Worm (Caenorhabditis elegans): ENCODE data around the gene Y48A6C.4.

The Y48A6C.4 gene

DNA sequence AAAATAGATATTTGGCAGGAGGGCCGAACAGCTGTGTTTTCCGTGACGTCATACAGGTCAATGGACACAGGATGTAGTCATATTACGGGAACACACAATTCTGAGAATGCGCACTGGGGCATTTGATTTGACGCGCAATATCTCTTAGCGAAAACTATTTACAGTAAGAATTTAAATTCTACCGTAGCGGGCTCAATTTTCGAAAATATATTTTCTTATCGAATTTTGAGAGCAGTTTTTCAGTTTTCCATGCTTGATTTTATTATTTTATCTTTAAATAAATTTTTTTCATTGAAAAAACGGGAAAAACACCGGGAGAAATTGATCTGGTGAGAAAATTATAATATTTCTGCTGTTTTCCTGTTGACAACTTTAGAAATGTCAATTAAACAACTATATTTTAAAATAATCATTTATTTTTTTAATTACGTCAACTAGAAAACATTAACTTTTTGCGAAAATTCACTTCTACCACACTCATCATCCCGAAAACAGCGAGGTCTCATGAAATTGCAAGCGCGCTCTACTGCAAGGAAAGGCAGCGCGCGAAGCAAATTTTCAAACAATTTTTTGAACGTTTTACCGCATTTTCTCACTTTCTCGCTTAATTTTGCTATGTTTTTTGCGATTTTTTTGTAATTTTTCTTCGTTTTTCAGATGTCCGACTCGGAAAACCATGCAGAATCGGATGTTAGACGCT, 22.3 kb downstream of the Y48A6C.4 start, which contains the start of the genes Y47D3A.1 and pola-1 (continued):
- TF ChIP-seq lin-39 (tag; optimal IDR thresholded peaks at IDR 0.05) (no peak), mdl-1 (tag; optimal IDR thresholded peaks at IDR 0.05) (no peak), unc-39 (tag; optimal IDR thresholded peaks at IDR 0.05) (no peak), nhr-25 (tag; optimal IDR thresholded peaks at IDR 0.05) (peak; percentile 69), nhr-10 (tag; optimal IDR thresholded peaks at IDR 0.05) (no peak), nhr-12 (tag; optimal IDR thresholded peaks at IDR 0.05) (no peak), sem-4 (tag; optimal IDR thresholded peaks at IDR 0.05) (peak; percentile 18), ama-1 (optimal IDR thresholded peaks at IDR 0.05) (no peak), mab-5 (tag; optimal IDR thresholded peaks at IDR 0.05) (no peak), peb-1 (tag; optimal IDR thresholded peaks at IDR 0.05) (no peak), nhr-77 (tag; optimal IDR thresholded peaks at IDR 0.05) (no peak), elt-3 (tag; optimal IDR thresholded peaks at IDR 0.05) (no peak), lsy-2 (tag; optimal IDR thresholded peaks at IDR 0.05) (peak; percentile 48 to 88)

DNA sequence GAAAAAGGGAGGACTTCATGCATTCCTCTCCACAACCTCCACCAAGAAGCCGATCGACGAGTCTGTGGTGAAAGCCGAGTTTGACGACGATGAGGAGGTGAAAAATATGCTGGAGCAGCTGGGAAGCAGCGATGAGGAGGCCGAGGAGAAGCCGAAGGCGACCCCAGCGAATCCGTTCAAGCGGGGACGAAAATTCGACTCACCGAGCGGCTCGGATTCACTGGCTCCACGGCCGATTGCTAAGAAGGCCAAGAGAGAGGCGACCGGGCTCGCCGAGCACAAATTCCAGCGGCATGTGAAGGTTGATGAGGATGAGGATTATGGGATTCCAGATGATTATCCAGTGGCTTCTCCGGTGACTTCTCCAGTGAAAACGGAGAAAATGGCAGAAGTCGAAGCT, 23.3 kb downstream of the Y48A6C.4 start:
- no peak for TF ChIP-seq F13H6.1 (tag; optimal IDR thresholded peaks at IDR 0.05)
- no peak for TF ChIP-seq mbf-1 (tag; optimal IDR thresholded peaks at IDR 0.05)
- TF ChIP-seq nhr-12 (tag; optimal IDR thresholded peaks at IDR 0.05) = no peak
- TF ChIP-seq mdl-1 (tag; optimal IDR thresholded peaks at IDR 0.05) = no peak
- TF ChIP-seq nhr-23 (tag; optimal IDR thresholded peaks at IDR 0.05) = no peak
- TF ChIP-seq nhr-21 (tag; optimal IDR thresholded peaks at IDR 0.05) = no peak
- no peak for TF ChIP-seq gmeb-1 (tag; optimal IDR thresholded peaks at IDR 0.05)
- no peak for TF ChIP-seq ztf-1 (GFP tag; conservative IDR thresholded peaks at IDR 0.05)
- no peak for TF ChIP-seq unc-62 (GFP tag; optimal IDR thresholded peaks at IDR 0.05)
- no peak for TF ChIP-seq lsy-2 (tag; optimal IDR thresholded peaks at IDR 0.05)
- no peak for TF ChIP-seq zag-1 (tag; optimal IDR thresholded peaks at IDR 0.05)
- no peak for TF ChIP-seq nhr-25 (tag; optimal IDR thresholded peaks at IDR 0.05)

ce11 chrIII:11149254-11149876, 29.8 kb downstream of the Y48A6C.4 start:
- TF ChIP-seq zag-1 (tag; optimal IDR thresholded peaks at IDR 0.05) = no peak
- no peak for TF ChIP-seq nhr-6 (tag; optimal IDR thresholded peaks at IDR 0.05)
- TF ChIP-seq lin-39 (tag; optimal IDR thresholded peaks at IDR 0.05) = no peak
- no peak for TF ChIP-seq alr-1 (tag; optimal IDR thresholded peaks at IDR 0.05)

DNA sequence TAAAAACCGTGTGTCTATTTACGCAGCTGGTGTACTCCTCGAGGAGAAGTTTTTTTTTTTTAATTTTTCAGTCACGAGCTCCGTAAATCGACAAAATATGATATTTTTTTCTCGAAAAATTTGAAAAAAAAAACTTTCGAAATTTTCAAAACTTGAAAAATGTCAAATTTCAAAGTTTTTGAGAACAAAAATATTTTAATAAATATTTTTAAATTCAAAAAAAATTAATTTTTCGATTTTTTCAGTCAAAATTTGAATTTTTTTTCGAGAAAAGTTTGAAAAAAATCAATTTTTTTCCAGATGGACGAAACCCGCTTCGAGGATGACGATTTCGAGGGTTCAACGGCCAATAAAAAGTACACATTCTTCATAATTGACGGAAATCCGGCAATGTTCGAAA, 34.9 kb downstream of the Y48A6C.4 start, which contains the start of gene cku-70:
cku-70 (plus strand) TSS at position 301 of the 400 bp plus-strand sequence.
- TF ChIP-seq nhr-10 (tag; optimal IDR thresholded peaks at IDR 0.05) (no peak), nhr-77 (tag; optimal IDR thresholded peaks at IDR 0.05) (no peak), sma-9 (GFP tag; optimal IDR thresholded peaks at IDR 0.05) (no peak), sma-9 (tag; optimal IDR thresholded peaks at IDR 0.05) (no peak), mbf-1 (tag; optimal IDR thresholded peaks at IDR 0.05) (no peak), nhr-12 (tag; optimal IDR thresholded peaks at IDR 0.05) (no peak), peb-1 (tag; optimal IDR thresholded peaks at IDR 0.05) (no peak), elt-3 (tag; optimal IDR thresholded peaks at IDR 0.05) (no peak), F13H6.1 (tag; optimal IDR thresholded peaks at IDR 0.05) (no peak), aly-2 (tag; optimal IDR thresholded peaks at IDR 0.05) (no peak), nhr-21 (tag; optimal IDR thresholded peaks at IDR 0.05) (no peak), nhr-23 (tag; optimal IDR thresholded peaks at IDR 0.05) (no peak), nhr-6 (tag; optimal IDR thresholded peaks at IDR 0.05) (no peak), egl-27 (tag; optimal IDR thresholded peaks at IDR 0.05) (no peak), nhr-129 (tag; optimal IDR thresholded peaks at IDR 0.05) (no peak)

DNA sequence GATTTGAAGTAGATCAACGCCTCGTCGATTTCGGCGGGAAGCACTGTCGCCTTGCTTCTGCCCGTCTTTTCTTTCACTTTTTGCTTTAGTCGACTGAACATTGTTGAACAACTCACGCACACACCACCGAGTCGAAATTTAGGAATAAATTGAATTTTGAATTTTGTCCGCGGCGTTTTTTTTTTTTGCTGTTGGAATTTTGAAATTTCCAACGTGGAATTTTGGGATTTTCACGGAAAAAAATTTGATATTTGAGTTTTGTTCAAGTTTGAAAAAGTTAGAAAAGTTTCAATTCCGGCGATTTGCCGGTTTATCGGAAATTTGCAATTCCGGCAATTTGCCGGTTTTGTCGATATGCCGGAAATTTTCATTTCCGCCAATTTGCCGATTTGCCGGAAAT, 37.5 kb downstream of the Y48A6C.4 start, which contains the start of gene Y47D3A.31:
Y47D3A.31 (minus strand) TSS at position 101 of the 400 bp plus-strand sequence.
- no peak for TF ChIP-seq nhr-21 (tag; optimal IDR thresholded peaks at IDR 0.05)
- no peak for TF ChIP-seq gmeb-1 (tag; optimal IDR thresholded peaks at IDR 0.05)
- no peak for TF ChIP-seq lsy-2 (tag; optimal IDR thresholded peaks at IDR 0.05)
- no peak for TF ChIP-seq ZK546.5 (tag; optimal IDR thresholded peaks at IDR 0.05)
- TF ChIP-seq snpc-4 (tag; optimal IDR thresholded peaks at IDR 0.05) = no peak
- TF ChIP-seq fos-1 (tag; optimal IDR thresholded peaks at IDR 0.05) = no peak

ce11 chrIII:11157916-11158315, 38.3 kb downstream of the Y48A6C.4 start:
- TF ChIP-seq F13H6.1 (tag; optimal IDR thresholded peaks at IDR 0.05) (no peak), aly-2 (tag; optimal IDR thresholded peaks at IDR 0.05) (no peak), nhr-6 (tag; optimal IDR thresholded peaks at IDR 0.05) (no peak), ceh-16 (tag; optimal IDR thresholded peaks at IDR 0.05) (no peak), ZK546.5 (tag; optimal IDR thresholded peaks at IDR 0.05) (no peak), lsy-2 (tag; optimal IDR thresholded peaks at IDR 0.05) (no peak), sma-9 (GFP tag; optimal IDR thresholded peaks at IDR 0.05) (no peak), sma-9 (tag; optimal IDR thresholded peaks at IDR 0.05) (no peak), alr-1 (tag; optimal IDR thresholded peaks at IDR 0.05) (no peak), egl-27 (tag; optimal IDR thresholded peaks at IDR 0.05) (no peak), mbf-1 (tag; optimal IDR thresholded peaks at IDR 0.05) (no peak), sem-4 (tag; optimal IDR thresholded peaks at IDR 0.05) (no peak), R02D3.7 (tag; optimal IDR thresholded peaks at IDR 0.05) (no peak), ztf-1 (GFP tag; conservative IDR thresholded peaks at IDR 0.05) (no peak), lin-39 (tag; optimal IDR thresholded peaks at IDR 0.05) (no peak), nhr-129 (tag; optimal IDR thresholded peaks at IDR 0.05) (no peak), ztf-11 (tag; optimal IDR thresholded peaks at IDR 0.05) (no peak), nhr-237 (tag; optimal IDR thresholded peaks at IDR 0.05) (no peak), nhr-23 (tag; optimal IDR thresholded peaks at IDR 0.05) (no peak), mab-5 (tag; optimal IDR thresholded peaks at IDR 0.05) (no peak), nhr-11 (tag; optimal IDR thresholded peaks at IDR 0.05) (no peak)

Measured in whole organism, L2 larva.